Worm (Caenorhabditis elegans) whole organism, early embryonic: ENCODE data around the gene W08F4.1.

ENCODE experiments used
- F13C5.2 ChIP-seq: sonication (generic microtip); optimal IDR thresholded peaks from 2 replicates; lab custom pipeline; 2017; ENCODE audit warnings: mild to moderate bottlenecking, missing genetic modification characterization, inconsistent platforms, missing compliant biosample characterization
- ama-1 ChIP-seq: fragments of 150-350 bp; optimal IDR thresholded peaks from 2 replicates; lab custom pipeline; 2014
- ceh-36 ChIP-seq: sonication (generic microtip); optimal IDR thresholded peaks from 2 replicates; lab custom pipeline; 2016; ENCODE audit warnings: missing genetic modification characterization, inconsistent platforms, missing compliant biosample characterization
- flt-1 ChIP-seq: fragments of 200-800 bp; sonication (Bioruptor generic); IDR thresholded peaks from 2 replicates; pipeline ENCODE4 v1.3.6; 2022; ENCODE audit warnings: missing genetic modification characterization, missing compliant biosample characterization
- hmg-4 ChIP-seq: fragments of 200-800 bp; sonication (Bioruptor generic); optimal IDR thresholded peaks from 2 replicates; lab custom pipeline; 2018; ENCODE audit warnings: mild to moderate bottlenecking, missing genetic modification characterization, missing compliant biosample characterization
- tbx-11 ChIP-seq: fragments of 200-800 bp; sonication (Bioruptor generic); IDR thresholded peaks from 2 replicates; pipeline ENCODE4 v1.3.6; 2022; ENCODE audit warnings: missing genetic modification characterization, missing compliant biosample characterization
- tbx-37 ChIP-seq: fragments of 200-800 bp; sonication (Bioruptor generic); conservative IDR thresholded peaks from 2 replicates; pipeline ENCODE4 v1.3.6; 2022; ENCODE audit warnings: missing genetic modification reagents, missing genetic modification characterization, missing compliant biosample characterization

DNA sequence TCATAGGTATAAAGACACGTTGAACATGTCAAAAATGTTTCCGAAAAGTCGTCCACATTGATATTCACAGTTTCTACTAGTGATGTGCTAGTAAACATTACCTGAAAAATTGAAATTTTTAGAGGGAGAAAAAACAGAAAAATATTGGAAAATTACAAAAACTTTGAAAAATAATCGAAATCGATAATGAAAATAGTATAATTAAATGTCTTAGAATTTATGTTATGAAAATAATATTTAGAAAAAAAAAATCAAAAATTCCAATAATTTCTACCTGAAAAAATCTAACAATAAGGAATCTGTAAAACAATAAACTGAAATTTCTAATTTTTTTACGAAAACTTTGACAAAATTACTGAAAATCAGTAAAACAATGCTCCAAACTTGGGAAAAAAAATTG lies 8.7 kb downstream of the W08F4.1 start, which contains the start of gene nhl-3:
- TF ChIP-seq tbx-11 (no peak), ama-1 (lab: Kevin White, UChicago) (no peak), hmg-4 (GFP tag; lab: Kevin White, UChicago) (no peak), flt-1 (GFP tag; lab: Robert Waterston, UW) (no peak), tbx-37 (GFP tag; lab: Robert Waterston, UW) (no peak), ceh-36 (tag; lab: Kevin White, UChicago) (no peak), F13C5.2 (tag; lab: Kevin White, UChicago) (no peak)
